Fruit fly (Drosophila melanogaster) whole organism, embryonic: ENCODE results near the gene Rpn2.

ENCODE experiments used
- Awh ChIP-seq: fragments of 200-800 bp; sonication (Bioruptor generic); IDR thresholded peaks from 2 replicates; pipeline ENCODE4, ENCODE4 v1.3.6; 2022; ENCODE audit warnings: missing biosample characterization, missing genetic modification characterization
- Bgb ChIP-seq: fragments of 200-800 bp; sonication (Bioruptor generic); IDR thresholded peaks from 2 replicates; pipeline ENCODE4 v1.3.6; 2022; ENCODE audit warnings: missing biosample characterization, missing genetic modification characterization; ENCODE audit not compliant: partially characterized antibody
- CG11504 ChIP-seq: fragments of 200-800 bp; sonication (Bioruptor generic); optimal IDR thresholded peaks from 3 replicates; lab custom pipeline; 2019; ENCODE audit warnings: missing biosample characterization, mild to moderate bottlenecking, missing genetic modification characterization, moderate library complexity
- CG12942 ChIP-seq: fragments of 200-800 bp; sonication (Bioruptor generic); optimal IDR thresholded peaks from 3 replicates; lab custom pipeline; 2016; ENCODE audit warnings: missing biosample characterization, missing genetic modification characterization
- CG13287 ChIP-seq: fragments of 200-800 bp; sonication (Bioruptor generic); IDR thresholded peaks from 2 replicates; pipeline ENCODE4 v1.3.6; 2022; ENCODE audit warnings: missing biosample characterization, missing genetic modification characterization; ENCODE audit not compliant: partially characterized antibody
- CG14965 ChIP-seq: fragments of 200-800 bp; sonication (Bioruptor generic); optimal IDR thresholded peaks from 2 replicates; lab custom pipeline; 2016; ENCODE audit warnings: missing biosample characterization, missing genetic modification characterization, borderline replicate concordance
- CG15011 ChIP-seq: fragments of 200-800 bp; sonication (Bioruptor generic); optimal IDR thresholded peaks from 3 replicates; lab custom pipeline; 2018; ENCODE audit warnings: missing biosample characterization, mild to moderate bottlenecking, missing genetic modification characterization
- CG18262 ChIP-seq: fragments of 200-800 bp; optimal IDR thresholded peaks from 3 replicates; lab custom pipeline; 2019; ENCODE audit warnings: missing biosample characterization, mild to moderate bottlenecking, missing genetic modification characterization, moderate library complexity
- CG18476 ChIP-seq: fragments of 200-800 bp; sonication (Bioruptor generic); optimal IDR thresholded peaks from 2 replicates; lab custom pipeline; 2016; ENCODE audit warnings: missing biosample characterization, mild to moderate bottlenecking, missing genetic modification characterization
- CG18599 ChIP-seq: fragments of 200-800 bp; sonication (Bioruptor generic); optimal IDR thresholded peaks from 3 replicates; lab custom pipeline; 2017; ENCODE audit warnings: missing biosample characterization, missing genetic modification characterization, mild to moderate bottlenecking, moderate library complexity, missing genetic modification reagents
- CG2199 ChIP-seq: fragments of 200-800 bp; sonication (Bioruptor generic); IDR thresholded peaks from 3 replicates; pipeline ENCODE4 v1.3.6; 2022; ENCODE audit warnings: missing biosample characterization, missing genetic modification characterization
- CG3281 ChIP-seq: fragments of 200-800 bp; sonication (Bioruptor generic); optimal IDR thresholded peaks from 3 replicates; lab custom pipeline; 2017; ENCODE audit warnings: missing biosample characterization, mild to moderate bottlenecking, missing genetic modification characterization
- CG3407 ChIP-seq: fragments of 200-800 bp; sonication (Bioruptor generic); optimal IDR thresholded peaks from 2 replicates; lab custom pipeline; 2018; ENCODE audit warnings: missing biosample characterization, mild to moderate bottlenecking, missing genetic modification characterization
- CG3726 ChIP-seq: fragments of 200-800 bp; sonication (Bioruptor generic); IDR thresholded peaks from 3 replicates; pipeline ENCODE4, ENCODE4 v1.3.6; 2022; ENCODE audit warnings: missing biosample characterization, missing genetic modification characterization
- CG6654 ChIP-seq: fragments of 200-800 bp; sonication (Bioruptor generic); optimal IDR thresholded peaks from 2 replicates; lab custom pipeline; 2017; ENCODE audit warnings: missing biosample characterization, mild to moderate bottlenecking, missing genetic modification characterization
- CG6791 ChIP-seq: fragments of 200-800 bp; sonication (Bioruptor generic); IDR thresholded peaks from 3 replicates; pipeline ENCODE4 v1.3.6; 2022; ENCODE audit warnings: missing biosample characterization, missing genetic modification characterization; ENCODE audit not compliant: partially characterized antibody
- CG6813 ChIP-seq: fragments of 200-800 bp; sonication (Bioruptor generic); optimal IDR thresholded peaks from 2 replicates; lab custom pipeline; 2017; ENCODE audit warnings: missing biosample characterization, missing genetic modification characterization, mild to moderate bottlenecking, moderate library complexity, missing genetic modification reagents
- CG8089 ChIP-seq: fragments of 200-800 bp; sonication (Bioruptor generic); optimal IDR thresholded peaks from 3 replicates; lab custom pipeline; 2016; ENCODE audit warnings: missing biosample characterization, missing genetic modification characterization
- CG8281 ChIP-seq: fragments of 200-800 bp; sonication (Bioruptor generic); optimal IDR thresholded peaks from 2 replicates; lab custom pipeline; 2018; ENCODE audit warnings: missing biosample characterization, mild to moderate bottlenecking, missing genetic modification characterization, moderate library complexity
- CG8478 ChIP-seq: fragments of >200 bp; optimal IDR thresholded peaks from 2 replicates; lab custom pipeline; 2018
- Dfd ChIP-seq, 2 experiments: fragments of >200 bp; optimal IDR thresholded peaks; 2 replicates each; lab custom pipeline; 2017; ENCODE audit warnings: missing biosample characterization in 2 of 2, missing genetic modification characterization in 2 of 2
- HLH54F ChIP-seq: fragments of 200-800 bp; sonication (Bioruptor generic); optimal IDR thresholded peaks from 3 replicates; lab custom pipeline; 2016; ENCODE audit warnings: missing biosample characterization, missing genetic modification characterization
- Mad ChIP-seq: fragments of 200-800 bp; sonication (Bioruptor generic); optimal IDR thresholded peaks from 2 replicates; lab custom pipeline; 2016; ENCODE audit warnings: missing biosample characterization, missing genetic modification characterization
- Nf-YC ChIP-seq: fragments of 200-800 bp; optimal IDR thresholded peaks from 3 replicates; lab custom pipeline; 2019; ENCODE audit warnings: missing biosample characterization, mild to moderate bottlenecking, missing genetic modification characterization, moderate library complexity
- NfI ChIP-seq: fragments of 200-800 bp; sonication (Bioruptor generic); optimal IDR thresholded peaks from 3 replicates; lab custom pipeline; 2018; ENCODE audit warnings: missing biosample characterization, mild to moderate bottlenecking, missing genetic modification characterization, moderate library complexity
- Six4 ChIP-seq: fragments of 200-800 bp; sonication (Bioruptor generic); optimal IDR thresholded peaks from 2 replicates; lab custom pipeline; 2016; ENCODE audit warnings: missing biosample characterization, missing genetic modification characterization
- TFAM ChIP-seq: fragments of 200-800 bp; sonication (Bioruptor generic); optimal IDR thresholded peaks from 2 replicates; lab custom pipeline; 2017; ENCODE audit warnings: missing biosample characterization, missing genetic modification characterization, inconsistent platforms
- Trl ChIP-seq, 3 experiments: fragments of >200 bp in 2 of 3; fragments of 200-800 bp in 1 of 3; sonication (Bioruptor generic) in 1 of 3; optimal IDR thresholded peaks; 2 replicates in 1 of 3; 3 replicates in 2 of 3; lab custom pipeline; 2016 to 2017; ENCODE audit warnings: missing biosample characterization in 1 of 3, missing genetic modification characterization in 1 of 3
- abd-A ChIP-seq: fragments of 200-800 bp; sonication (Bioruptor generic); optimal IDR thresholded peaks from 3 replicates; lab custom pipeline; 2019; ENCODE audit warnings: missing biosample characterization, mild to moderate bottlenecking, missing genetic modification characterization, moderate library complexity
- aop ChIP-seq: fragments of 200-800 bp; sonication (Bioruptor generic); IDR thresholded peaks from 2 replicates; pipeline ENCODE4 v1.3.6; 2022; ENCODE audit warnings: missing biosample characterization, missing genetic modification characterization
- ara ChIP-seq: fragments of 200-800 bp; sonication (Bioruptor generic); IDR thresholded peaks from 2 replicates; pipeline ENCODE4 v1.3.6; 2022; ENCODE audit warnings: missing biosample characterization, missing genetic modification characterization
- chinmo ChIP-seq: fragments of 200-800 bp; sonication (Bioruptor generic); IDR thresholded peaks from 4 replicates; pipeline ENCODE4 v1.3.6; 2022; ENCODE audit warnings: missing biosample characterization, missing genetic modification characterization; ENCODE audit not compliant: partially characterized antibody
- crc ChIP-seq: fragments of 200-800 bp; sonication (Bioruptor generic); optimal IDR thresholded peaks from 2 replicates; lab custom pipeline; 2016; ENCODE audit warnings: missing biosample characterization, missing genetic modification characterization
- crp ChIP-seq, 2 experiments: fragments of 200-800 bp; sonication (Bioruptor generic); optimal IDR thresholded peaks; 2 replicates in 1 of 2; 3 replicates in 1 of 2; lab custom pipeline; 2017; ENCODE audit warnings: missing biosample characterization in 2 of 2, missing genetic modification characterization in 2 of 2, mild to moderate bottlenecking in 1 of 2, moderate library complexity in 1 of 2
- dimm ChIP-seq: fragments of 200-800 bp; sonication (Bioruptor generic); IDR thresholded peaks from 2 replicates; pipeline ENCODE4 v1.3.6; 2022; ENCODE audit warnings: missing biosample characterization, missing genetic modification characterization
- fd102C ChIP-seq: fragments of 200-800 bp; sonication (Bioruptor generic); optimal IDR thresholded peaks from 2 replicates; lab custom pipeline; 2018; ENCODE audit warnings: missing biosample characterization, mild to moderate bottlenecking, missing genetic modification characterization, moderate library complexity
- gcm2 ChIP-seq: fragments of 200-800 bp; sonication (Bioruptor generic); optimal IDR thresholded peaks from 2 replicates; lab custom pipeline; 2016; ENCODE audit warnings: missing biosample characterization, missing genetic modification characterization
- hkb ChIP-seq, 2 experiments: fragments of 200-800 bp in 1 of 2; fragments of >200 bp in 1 of 2; sonication (Bioruptor generic) in 1 of 2; IDR thresholded peaks in 1 of 2; optimal IDR thresholded peaks in 1 of 2; 2 replicates each; pipeline versions ENCODE4 v1.3.6 to Lab custom; 2017 to 2022; ENCODE audit warnings: missing biosample characterization in 1 of 2, missing genetic modification characterization in 1 of 2
- insv ChIP-seq, 2 experiments: fragments of 200-800 bp; sonication (Bioruptor generic); optimal IDR thresholded peaks; 3 replicates each; lab custom pipeline; 2016 to 2018; ENCODE audit warnings: missing biosample characterization in 2 of 2, missing genetic modification characterization in 2 of 2
- mirr ChIP-seq: fragments of 200-800 bp; sonication (Bioruptor generic); optimal IDR thresholded peaks from 3 replicates; lab custom pipeline; 2018; ENCODE audit warnings: missing biosample characterization, mild to moderate bottlenecking, missing genetic modification characterization
- nerfin-1 ChIP-seq: fragments of 200-800 bp; sonication (Bioruptor generic); optimal IDR thresholded peaks from 3 replicates; lab custom pipeline; 2019; ENCODE audit warnings: missing biosample characterization, mild to moderate bottlenecking, missing genetic modification characterization, moderate library complexity
- pfk ChIP-seq: fragments of 200-800 bp; sonication (Bioruptor generic); optimal IDR thresholded peaks from 2 replicates; lab custom pipeline; 2018; ENCODE audit warnings: missing biosample characterization, mild to moderate bottlenecking, missing genetic modification characterization, moderate library complexity
- rib ChIP-seq: fragments of 200-800 bp; sonication (Bioruptor generic); IDR thresholded peaks from 2 replicates; pipeline ENCODE4 v1.3.6; 2022; ENCODE audit warnings: missing biosample characterization, missing genetic modification characterization
- slou ChIP-seq: fragments of 200-800 bp; sonication (Bioruptor generic); optimal IDR thresholded peaks from 3 replicates; lab custom pipeline; 2016; ENCODE audit warnings: missing biosample characterization, missing genetic modification characterization
- sug ChIP-seq: fragments of 200-800 bp; optimal IDR thresholded peaks from 2 replicates; lab custom pipeline; 2019; ENCODE audit warnings: missing biosample characterization, mild to moderate bottlenecking, missing genetic modification characterization, moderate library complexity
- tna ChIP-seq: fragments of 200-800 bp; sonication (Bioruptor generic); IDR thresholded peaks from 2 replicates; pipeline ENCODE4 v1.3.6; 2022; ENCODE audit warnings: missing biosample characterization, missing genetic modification characterization; ENCODE audit not compliant: partially characterized antibody
- toy ChIP-seq: fragments of 200-800 bp; sonication (Bioruptor generic); IDR thresholded peaks from 2 replicates; pipeline ENCODE4 v1.3.6; 2022; ENCODE audit warnings: missing biosample characterization, missing genetic modification characterization
- ttk ChIP-seq: fragments of 200-800 bp; sonication (Bioruptor generic); IDR thresholded peaks from 2 replicates; pipeline ENCODE4 v2.1.2; 2022; ENCODE audit warnings: missing biosample characterization, missing genetic modification characterization
- wek ChIP-seq: fragments of 200-800 bp; sonication (Bioruptor generic); optimal IDR thresholded peaks from 3 replicates; lab custom pipeline; 2018; ENCODE audit warnings: missing biosample characterization, mild to moderate bottlenecking, missing genetic modification characterization, moderate library complexity

Rpn2 gene

dm6 chr3R:29153197-29153644, at the start of gene Rpn2, which contains the start of gene Slbp (continued):
- TF ChIP-seq dimm (no peak), TFAM (GFP tag; lab: Kevin White, UChicago) (no peak), Mad (no peak), ara (GFP tag; lab: Robert Waterston, UW) (no peak), CG3281 (peak; percentile 20), CG3407 (no peak), nerfin-1 (tag; lab: Kevin White, UChicago) (peak; percentile 29), sug (tag; lab: Kevin White, UChicago) (peak; percentile 42), fd102C (no peak), Trl (optimal IDR thresholded peaks at IDR 0.05; lab: Kevin White, UChicago) (no peak), Trl (GFP tag; optimal IDR thresholded peaks at IDR 0.05; lab: Kevin White, UChicago) (peak; percentile 42), Nf-YC (peak; percentile 53), rib (no peak), gcm2 (GFP tag; lab: Kevin White, UChicago) (no peak), mirr (peak; percentile 29), pfk (GFP tag; lab: Kevin White, UChicago) (no peak), Bgb (GFP tag; lab: Robert Waterston, UW) (peak; percentile 95), Dfd (GFP tag; optimal IDR thresholded peaks at IDR 0.05; lab: Kevin White, UChicago) (no peak), CG18599 (GFP tag; lab: Kevin White, UChicago) (peak; percentile 52), CG2199 (GFP tag; lab: Robert Waterston, UW) (no peak), CG18262 (tag; lab: Kevin White, UChicago) (peak; percentile 31), CG15011 (no peak), CG12942 (GFP tag; lab: Kevin White, UChicago) (peak; percentile 2), CG8478 (lab: Kevin White, UChicago) (no peak), CG6791 (GFP tag; lab: Robert Waterston, UW) (peak; percentile 92), CG18476 (GFP tag; lab: Kevin White, UChicago) (no peak), CG6654 (GFP tag; lab: Kevin White, UChicago) (no peak), chinmo (peak; percentile 85; the same call in 3 of the 4 replicates), aop (GFP tag; lab: Robert Waterston, UW) (no peak), hkb (optimal IDR thresholded peaks at IDR 0.05; lab: Kevin White, UChicago) (peak; percentile 82), hkb (GFP tag; IDR thresholded peaks at IDR 0.05; lab: Robert Waterston, UW) (no peak; the same call in 1 of the 2 replicates), wek (GFP tag; lab: Kevin White, UChicago) (no peak), Awh (GFP tag; lab: Robert Waterston, UW) (no peak), CG8089 (GFP tag; lab: Kevin White, UChicago) (no peak), CG6813 (GFP tag; lab: Kevin White, UChicago) (no peak), Six4 (GFP tag; lab: Kevin White, UChicago) (no peak), tna (GFP tag; lab: Robert Waterston, UW) (peak; percentile 74), toy (GFP tag; lab: Robert Waterston, UW) (no peak), CG3726 (GFP tag; lab: Robert Waterston, UW) (no peak), CG14965 (GFP tag; lab: Kevin White, UChicago) (no peak), crp (GFP tag; optimal IDR thresholded peaks at IDR 0.05; lab: Kevin White, UChicago) (peak in 1 of 2 experiments; percentile 35), slou (GFP tag; lab: Kevin White, UChicago) (no peak), insv (GFP tag; optimal IDR thresholded peaks at IDR 0.05; lab: Kevin White, UChicago) (peak in 1 of 2 experiments; percentile 69), ttk (GFP tag; lab: Robert Waterston, UW) (no peak), abd-A (tag; lab: Kevin White, UChicago) (no peak), crc (GFP tag; lab: Kevin White, UChicago) (no peak), NfI (peak; percentile 55), HLH54F (GFP tag; lab: Kevin White, UChicago) (peak; percentile 53), CG13287 (GFP tag; lab: Robert Waterston, UW) (peak; percentile 98), CG11504 (tag; lab: Kevin White, UChicago) (peak; percentile 51), CG8281 (tag; lab: Kevin White, UChicago) (no peak)
